Fruit fly (Drosophila melanogaster) whole organism, pupa: ENCODE measurements around the gene PolH.

ENCODE experiments used
- CG10348 ChIP-seq: fragments of 200-800 bp; sonication (Bioruptor generic); IDR thresholded peaks from 2 replicates; pipeline ENCODE4 v1.3.6; 2022; ENCODE audit warnings: missing biosample characterization, missing genetic modification characterization
- CG12605 ChIP-seq: fragments of 200-800 bp; sonication (Bioruptor generic); IDR thresholded peaks from 2 replicates; pipeline ENCODE4 v1.3.6; 2022; ENCODE audit warnings: missing biosample characterization, missing genetic modification characterization
- CG13204 ChIP-seq: fragments of 200-800 bp; sonication (Bioruptor generic); optimal IDR thresholded peaks from 2 replicates; lab custom pipeline; 2018; ENCODE audit warnings: missing biosample characterization, mild to moderate bottlenecking, missing genetic modification characterization, moderate library complexity
- CG14655 ChIP-seq: fragments of 200-800 bp; sonication (Bioruptor generic); optimal IDR thresholded peaks from 3 replicates; lab custom pipeline; 2017; ENCODE audit warnings: mild to moderate bottlenecking, missing biosample characterization, missing genetic modification reagents, missing genetic modification characterization
- CG15710 ChIP-seq: fragments of 200-800 bp; sonication (Bioruptor generic); optimal IDR thresholded peaks from 2 replicates; lab custom pipeline; 2018; ENCODE audit warnings: missing biosample characterization, mild to moderate bottlenecking, missing genetic modification characterization, moderate library complexity
- CG17806 ChIP-seq: fragments of 200-800 bp; sonication (Bioruptor generic); optimal IDR thresholded peaks from 2 replicates; lab custom pipeline; 2018; ENCODE audit warnings: missing biosample characterization, mild to moderate bottlenecking, missing genetic modification characterization, moderate library complexity
- CG32121 ChIP-seq: fragments of 200-800 bp; sonication (Bioruptor generic); IDR thresholded peaks from 2 replicates; pipeline ENCODE4 v1.3.6; 2022; ENCODE audit warnings: missing biosample characterization, missing genetic modification characterization
- CG34367 ChIP-seq: fragments of 200-800 bp; sonication (Bioruptor generic); optimal IDR thresholded peaks from 2 replicates; lab custom pipeline; 2018; ENCODE audit warnings: missing biosample characterization, mild to moderate bottlenecking, missing genetic modification characterization
- CG4496 ChIP-seq: fragments of 200-800 bp; sonication (Bioruptor generic); IDR thresholded peaks from 3 replicates; pipeline ENCODE4 v1.3.6; 2022; ENCODE audit warnings: missing biosample characterization, missing genetic modification characterization
- CG8159 ChIP-seq: fragments of 200-800 bp; sonication (Bioruptor generic); optimal IDR thresholded peaks from 3 replicates; lab custom pipeline; 2018; ENCODE audit warnings: missing biosample characterization, mild to moderate bottlenecking, missing genetic modification characterization, moderate library complexity
- CG8301 ChIP-seq: fragments of 200-800 bp; sonication (Bioruptor generic); optimal IDR thresholded peaks from 2 replicates; lab custom pipeline; 2018; ENCODE audit warnings: missing biosample characterization, mild to moderate bottlenecking, missing genetic modification characterization
- CG9948 ChIP-seq: fragments of 200-800 bp; sonication (Bioruptor generic); optimal IDR thresholded peaks from 2 replicates; lab custom pipeline; 2018; ENCODE audit warnings: missing biosample characterization, mild to moderate bottlenecking, missing genetic modification characterization, moderate library complexity
- D1 ChIP-seq: fragments of 200-800 bp; sonication (Bioruptor generic); optimal IDR thresholded peaks from 2 replicates; lab custom pipeline; 2018; ENCODE audit warnings: missing biosample characterization, mild to moderate bottlenecking, missing genetic modification characterization, moderate library complexity
- EcR ChIP-seq: fragments of 200-800 bp; sonication (Bioruptor generic); optimal IDR thresholded peaks from 3 replicates; lab custom pipeline; 2019; ENCODE audit warnings: missing biosample characterization, missing genetic modification characterization, mild to moderate bottlenecking, moderate library complexity, missing genetic modification reagents
- Ets98B ChIP-seq: fragments of 200-800 bp; sonication (Bioruptor generic); IDR thresholded peaks from 2 replicates; pipeline ENCODE4 v1.3.6; 2022; ENCODE audit warnings: missing biosample characterization, missing genetic modification characterization
- Pif1A ChIP-seq: fragments of 200-800 bp; sonication (Bioruptor generic); optimal IDR thresholded peaks from 3 replicates; lab custom pipeline; 2016; ENCODE audit warnings: missing biosample characterization, missing genetic modification characterization
- Pif1B ChIP-seq: fragments of 200-800 bp; sonication (Bioruptor generic); optimal IDR thresholded peaks from 3 replicates; lab custom pipeline; 2016; ENCODE audit warnings: missing biosample characterization, missing genetic modification characterization
- Snoo ChIP-seq: fragments of 200-800 bp; sonication (Bioruptor generic); optimal IDR thresholded peaks from 3 replicates; lab custom pipeline; 2017; ENCODE audit warnings: missing biosample characterization, mild to moderate bottlenecking, missing genetic modification characterization, inconsistent platforms
- fd96Ca ChIP-seq: fragments of 200-800 bp; sonication (Bioruptor generic); IDR thresholded peaks from 3 replicates; pipeline ENCODE4 v1.3.6; 2022; ENCODE audit warnings: missing biosample characterization, missing genetic modification characterization
- gl ChIP-seq: fragments of 200-800 bp; sonication (Bioruptor generic); optimal IDR thresholded peaks from 2 replicates; lab custom pipeline; 2018; ENCODE audit warnings: missing biosample characterization, mild to moderate bottlenecking, missing genetic modification characterization
- rn ChIP-seq: fragments of 200-800 bp; sonication (Bioruptor generic); IDR thresholded peaks from 2 replicates; pipeline ENCODE4 v1.3.6; 2022; ENCODE audit warnings: missing biosample characterization, missing genetic modification characterization

The PolH gene

dm6 chr3L:21963293-21963692 lies 21.7 kb upstream of the PolH start:
- TF ChIP-seq CG12605 (no peak), Snoo (tag; lab: Kevin White, UChicago) (no peak), rn (no peak), CG15710 (tag; lab: Kevin White, UChicago) (no peak), Pif1A (no peak), fd96Ca (GFP tag; lab: Robert Waterston, UW) (no peak), CG8301 (tag; lab: Kevin White, UChicago) (no peak), Ets98B (GFP tag; lab: Robert Waterston, UW) (no peak), D1 (tag; lab: Kevin White, UChicago) (no peak), CG9948 (no peak), CG34367 (tag; lab: Kevin White, UChicago) (no peak), CG17806 (tag; lab: Kevin White, UChicago) (no peak), Pif1B (GFP tag; lab: Kevin White, UChicago) (no peak), CG8159 (no peak), CG13204 (no peak), CG4496 (no peak), CG14655 (GFP tag; lab: Kevin White, UChicago) (no peak), CG32121 (GFP tag; lab: Robert Waterston, UW) (no peak), EcR (GFP tag; lab: Kevin White, UChicago) (no peak)

dm6 chr3L:21961892-21962518 lies 20.4 kb upstream of the PolH start, which contains the start of gene Chs2:
TSS of gene Chs2 (plus strand) at chr3L:21962401.
- no peak for TF ChIP-seq Pif1A
- TF ChIP-seq gl: no peak
- no peak for TF ChIP-seq Pif1B (GFP tag; lab: Kevin White, UChicago)
- TF ChIP-seq rn: no peak
- no peak for TF ChIP-seq Ets98B (GFP tag; lab: Robert Waterston, UW)
- TF ChIP-seq Snoo (tag; lab: Kevin White, UChicago): no peak
- TF ChIP-seq CG8301 (tag; lab: Kevin White, UChicago): no peak
- no peak for TF ChIP-seq CG8159
- TF ChIP-seq CG34367 (tag; lab: Kevin White, UChicago): no peak
- no peak for TF ChIP-seq CG9948
- TF ChIP-seq CG4496: no peak
- TF ChIP-seq CG10348 (GFP tag; lab: Robert Waterston, UW): no peak
- no peak for TF ChIP-seq D1 (tag; lab: Kevin White, UChicago)
- TF ChIP-seq CG14655 (GFP tag; lab: Kevin White, UChicago): no peak
- no peak for TF ChIP-seq CG15710 (tag; lab: Kevin White, UChicago)
- no peak for TF ChIP-seq CG12605
- no peak for TF ChIP-seq CG13204
- TF ChIP-seq fd96Ca (GFP tag; lab: Robert Waterston, UW): no peak
- TF ChIP-seq CG17806 (tag; lab: Kevin White, UChicago): no peak
- TF ChIP-seq, all 21 proteins: peak for 0

- TF ChIP-seq CG34367 (tag; lab: Kevin White, UChicago) (no peak), EcR (GFP tag; lab: Kevin White, UChicago) (peak; percentile 51), CG8159 (peak; percentile 46), gl (no peak), CG4496 (0 out of 3 replicates have a peak, but pooled peaks have one; percentile 32), CG15710 (tag; lab: Kevin White, UChicago) (peak; percentile 33), fd96Ca (GFP tag; lab: Robert Waterston, UW) (0 out of 3 replicates have a peak, but pooled peaks have one; percentile 18), Ets98B (GFP tag; lab: Robert Waterston, UW) (0 out of 2 replicates have a peak, but pooled peaks have one; percentile 24)
Measured at dm6 chr3L:21954474-21955321, 13.1 kb upstream of the PolH start, which contains the start of gene CG7458. TSS of gene CG7458 (plus strand) at chr3L:21955110.

dm6 chr3L:21953028-21954016 lies 11.7 kb upstream of the PolH start:
- TF ChIP-seq gl: no peak
- TF ChIP-seq CG15710 (tag; lab: Kevin White, UChicago): no peak
- no peak for TF ChIP-seq D1 (tag; lab: Kevin White, UChicago)
- TF ChIP-seq CG32121 (GFP tag; lab: Robert Waterston, UW): no peak
- TF ChIP-seq CG17806 (tag; lab: Kevin White, UChicago): no peak
- TF ChIP-seq Pif1A: no peak
- no peak for TF ChIP-seq CG12605
- TF ChIP-seq rn: no peak
- no peak for TF ChIP-seq CG8301 (tag; lab: Kevin White, UChicago)
- no peak for TF ChIP-seq CG14655 (GFP tag; lab: Kevin White, UChicago)
- TF ChIP-seq fd96Ca (GFP tag; lab: Robert Waterston, UW): no peak
- TF ChIP-seq CG34367 (tag; lab: Kevin White, UChicago): no peak

- no peak for TF ChIP-seq D1 (tag; lab: Kevin White, UChicago)
- TF ChIP-seq rn: no peak
- TF ChIP-seq gl: no peak
- TF ChIP-seq EcR (GFP tag; lab: Kevin White, UChicago): no peak
- no peak for TF ChIP-seq CG10348 (GFP tag; lab: Robert Waterston, UW)
- no peak for TF ChIP-seq Pif1A
- no peak for TF ChIP-seq CG34367 (tag; lab: Kevin White, UChicago)
- no peak for TF ChIP-seq CG17806 (tag; lab: Kevin White, UChicago)
- TF ChIP-seq CG8301 (tag; lab: Kevin White, UChicago): no peak
- no peak for TF ChIP-seq CG13204
- TF ChIP-seq CG15710 (tag; lab: Kevin White, UChicago): no peak
- no peak for TF ChIP-seq CG32121 (GFP tag; lab: Robert Waterston, UW)
- TF ChIP-seq Ets98B (GFP tag; lab: Robert Waterston, UW): no peak
- no peak for TF ChIP-seq CG8159
- no peak for TF ChIP-seq Pif1B (GFP tag; lab: Kevin White, UChicago)
- TF ChIP-seq CG9948: no peak
- no peak for TF ChIP-seq fd96Ca (GFP tag; lab: Robert Waterston, UW)
- TF ChIP-seq CG4496: no peak
- TF ChIP-seq, all 21 proteins: peak for 0
Measured at dm6 chr3L:21936152-21936551, 5.5 kb downstream of the PolH start.
